Fruit fly (Drosophila melanogaster): ENCODE measurements around the gene Met.
A peak's percentile ranks its signal among the peaks of the same experiment; 100 is the strongest.

Gene Met

dm6 chrX:11622649-11623425 is 6.9 kb downstream of the Met start (continued):
- TF ChIP-seq CG15696 (tag; optimal IDR thresholded peaks at IDR 0.05): no peak
- TF ChIP-seq CG17612 (GFP tag; IDR thresholded peaks at IDR 0.05): 0 out of 2 replicates have a peak, but pooled peaks have one; percentile 31
- no peak for TF ChIP-seq ash1 (GFP tag; optimal IDR thresholded peaks at IDR 0.05)
- peak; percentile 70; the same call in 2 of the 3 replicates for TF ChIP-seq ase (GFP tag; IDR thresholded peaks at IDR 0.05)
- peak; percentile 72 for TF ChIP-seq ttk (GFP tag; IDR thresholded peaks at IDR 0.05)
- peak; percentile 61 for TF ChIP-seq CG8944 (GFP tag; optimal IDR thresholded peaks at IDR 0.05)
- peak; percentile 66 for TF ChIP-seq CG31224 (GFP tag; IDR thresholded peaks at IDR 0.05)
- TF ChIP-seq CG8924 (tag; optimal IDR thresholded peaks at IDR 0.05): peak; percentile 72
- no peak for TF ChIP-seq cad (GFP tag; optimal IDR thresholded peaks at IDR 0.05)
- peak; percentile 71 for TF ChIP-seq CG8089 (GFP tag; optimal IDR thresholded peaks at IDR 0.05)
- TF ChIP-seq sima (GFP tag; optimal IDR thresholded peaks at IDR 0.05): no peak
- peak; percentile 59 for TF ChIP-seq CG7987 (GFP tag; optimal IDR thresholded peaks at IDR 0.05)
- peak; percentile 73 for TF ChIP-seq schlank (tag; optimal IDR thresholded peaks at IDR 0.05)
- peak; percentile 45; the same call in 1 of the 3 replicates for TF ChIP-seq ken (GFP tag; IDR thresholded peaks at IDR 0.05)
- no peak for TF ChIP-seq Antp (GFP tag; optimal IDR thresholded peaks at IDR 0.05)
- TF ChIP-seq nau (GFP tag; optimal IDR thresholded peaks at IDR 0.05): peak; percentile 9
- peak; percentile 53 for TF ChIP-seq CG12942 (GFP tag; optimal IDR thresholded peaks at IDR 0.05)
- TF ChIP-seq E2f1 (GFP tag; IDR thresholded peaks at IDR 0.05): peak; percentile 77
- TF ChIP-seq Sin3A (optimal IDR thresholded peaks at IDR 0.05): no peak
- peak; percentile 53 for TF ChIP-seq Mad (GFP tag; optimal IDR thresholded peaks at IDR 0.05)
- no peak for TF ChIP-seq CG7963 (GFP tag; IDR thresholded peaks at IDR 0.05; ENCODE audit: partially characterized antibody)
- TF ChIP-seq en (GFP tag; optimal IDR thresholded peaks at IDR 0.05): peak; percentile 47
- peak; percentile 16 for TF ChIP-seq TFAM (GFP tag; optimal IDR thresholded peaks at IDR 0.05)
- no peak for TF ChIP-seq hbn (GFP tag; IDR thresholded peaks at IDR 0.05; ENCODE audit: partially characterized antibody)
- peak; percentile 62; the same call in 1 of the 3 replicates for TF ChIP-seq zfh1 (GFP tag; IDR thresholded peaks at IDR 0.05)
- TF ChIP-seq pzg (GFP tag; optimal IDR thresholded peaks at IDR 0.05): no peak
- TF ChIP-seq tx (GFP tag; optimal IDR thresholded peaks at IDR 0.05): no peak
- no peak for TF ChIP-seq CG9797 (GFP tag; optimal IDR thresholded peaks at IDR 0.05)
- TF ChIP-seq CG34224 (GFP tag; IDR thresholded peaks at IDR 0.05; ENCODE audit: partially characterized antibody): no peak
- TF ChIP-seq CG4617 (GFP tag; optimal IDR thresholded peaks at IDR 0.05; ENCODE audit: borderline replicate concordance): no peak
- no peak for TF ChIP-seq zen (tag; optimal IDR thresholded peaks at IDR 0.05)
- no peak for TF ChIP-seq CG6683 (GFP tag; optimal IDR thresholded peaks at IDR 0.05)
- no peak for TF ChIP-seq Kr (GFP tag; optimal IDR thresholded peaks at IDR 0.05)
- no peak for TF ChIP-seq twi (tag; optimal IDR thresholded peaks at IDR 0.05)
- peak; percentile 72 for TF ChIP-seq HHEX (GFP tag; optimal IDR thresholded peaks at IDR 0.05)
- peak; percentile 46 for TF ChIP-seq CG13775 (GFP tag; optimal IDR thresholded peaks at IDR 0.05)
- TF ChIP-seq jing (GFP tag; optimal IDR thresholded peaks at IDR 0.05): peak; percentile 26
- peak; percentile 60; the same call in 1 of the 2 replicates for TF ChIP-seq CG16779 (GFP tag; IDR thresholded peaks at IDR 0.05)
- no peak for TF ChIP-seq CG16813 (GFP tag; IDR thresholded peaks at IDR 0.05; ENCODE audit: partially characterized antibody)
- peak; percentile 45 for TF ChIP-seq CG12299 (tag; optimal IDR thresholded peaks at IDR 0.05)
- TF ChIP-seq HmgD (GFP tag; optimal IDR thresholded peaks at IDR 0.05): peak; percentile 6
- no peak for TF ChIP-seq pfk (GFP tag; optimal IDR thresholded peaks at IDR 0.05)
- peak; percentile 79 for TF ChIP-seq CG30403 (GFP tag; optimal IDR thresholded peaks at IDR 0.05)
- TF ChIP-seq chn (GFP tag; optimal IDR thresholded peaks at IDR 0.05): peak; percentile 49
- peak; percentile 50 for TF ChIP-seq CrebB (tag; optimal IDR thresholded peaks at IDR 0.05)
- no peak for TF ChIP-seq CG30020 (tag; optimal IDR thresholded peaks at IDR 0.05)
- TF ChIP-seq ara (GFP tag; IDR thresholded peaks at IDR 0.05): peak; percentile 35; the same call in 1 of the 2 replicates
- no peak for TF ChIP-seq fru (optimal IDR thresholded peaks at IDR 0.05)
- TF ChIP-seq CG12104 (GFP tag; optimal IDR thresholded peaks at IDR 0.05): peak; percentile 23
- peak; percentile 50 for TF ChIP-seq Blimp-1 (GFP tag; optimal IDR thresholded peaks at IDR 0.05)
